Fruit fly (Drosophila melanogaster) whole organism, pupa: Measurements from ENCODE around the gene 14-3-3epsilon.

Source experiments
- CG10348 ChIP-seq: fragments of 200-800 bp; sonication (Bioruptor generic); IDR thresholded peaks from 2 replicates; pipeline ENCODE4 v1.3.6; 2022; ENCODE audit warnings: missing biosample characterization, missing genetic modification characterization
- CG12605 ChIP-seq: fragments of 200-800 bp; sonication (Bioruptor generic); IDR thresholded peaks from 2 replicates; pipeline ENCODE4 v1.3.6; 2022; ENCODE audit warnings: missing biosample characterization, missing genetic modification characterization
- CG13204 ChIP-seq: fragments of 200-800 bp; sonication (Bioruptor generic); optimal IDR thresholded peaks from 2 replicates; lab custom pipeline; 2018; ENCODE audit warnings: missing biosample characterization, mild to moderate bottlenecking, missing genetic modification characterization, moderate library complexity
- CG14655 ChIP-seq: fragments of 200-800 bp; sonication (Bioruptor generic); optimal IDR thresholded peaks from 3 replicates; lab custom pipeline; 2017; ENCODE audit warnings: mild to moderate bottlenecking, missing biosample characterization, missing genetic modification reagents, missing genetic modification characterization
- CG15710 ChIP-seq: fragments of 200-800 bp; sonication (Bioruptor generic); optimal IDR thresholded peaks from 2 replicates; lab custom pipeline; 2018; ENCODE audit warnings: missing biosample characterization, mild to moderate bottlenecking, missing genetic modification characterization, moderate library complexity
- CG17806 ChIP-seq: fragments of 200-800 bp; sonication (Bioruptor generic); optimal IDR thresholded peaks from 2 replicates; lab custom pipeline; 2018; ENCODE audit warnings: missing biosample characterization, mild to moderate bottlenecking, missing genetic modification characterization, moderate library complexity
- CG32121 ChIP-seq: fragments of 200-800 bp; sonication (Bioruptor generic); IDR thresholded peaks from 2 replicates; pipeline ENCODE4 v1.3.6; 2022; ENCODE audit warnings: missing biosample characterization, missing genetic modification characterization
- CG34367 ChIP-seq: fragments of 200-800 bp; sonication (Bioruptor generic); optimal IDR thresholded peaks from 2 replicates; lab custom pipeline; 2018; ENCODE audit warnings: missing biosample characterization, mild to moderate bottlenecking, missing genetic modification characterization
- CG4496 ChIP-seq: fragments of 200-800 bp; sonication (Bioruptor generic); IDR thresholded peaks from 3 replicates; pipeline ENCODE4 v1.3.6; 2022; ENCODE audit warnings: missing biosample characterization, missing genetic modification characterization
- CG8159 ChIP-seq: fragments of 200-800 bp; sonication (Bioruptor generic); optimal IDR thresholded peaks from 3 replicates; lab custom pipeline; 2018; ENCODE audit warnings: missing biosample characterization, mild to moderate bottlenecking, missing genetic modification characterization, moderate library complexity
- CG8301 ChIP-seq: fragments of 200-800 bp; sonication (Bioruptor generic); optimal IDR thresholded peaks from 2 replicates; lab custom pipeline; 2018; ENCODE audit warnings: missing biosample characterization, mild to moderate bottlenecking, missing genetic modification characterization
- CG9948 ChIP-seq: fragments of 200-800 bp; sonication (Bioruptor generic); optimal IDR thresholded peaks from 2 replicates; lab custom pipeline; 2018; ENCODE audit warnings: missing biosample characterization, mild to moderate bottlenecking, missing genetic modification characterization, moderate library complexity
- D1 ChIP-seq: fragments of 200-800 bp; sonication (Bioruptor generic); optimal IDR thresholded peaks from 2 replicates; lab custom pipeline; 2018; ENCODE audit warnings: missing biosample characterization, mild to moderate bottlenecking, missing genetic modification characterization, moderate library complexity
- EcR ChIP-seq: fragments of 200-800 bp; sonication (Bioruptor generic); optimal IDR thresholded peaks from 3 replicates; lab custom pipeline; 2019; ENCODE audit warnings: missing biosample characterization, missing genetic modification characterization, mild to moderate bottlenecking, moderate library complexity, missing genetic modification reagents
- Ets98B ChIP-seq: fragments of 200-800 bp; sonication (Bioruptor generic); IDR thresholded peaks from 2 replicates; pipeline ENCODE4 v1.3.6; 2022; ENCODE audit warnings: missing biosample characterization, missing genetic modification characterization
- Pif1A ChIP-seq: fragments of 200-800 bp; sonication (Bioruptor generic); optimal IDR thresholded peaks from 3 replicates; lab custom pipeline; 2016; ENCODE audit warnings: missing biosample characterization, missing genetic modification characterization
- Pif1B ChIP-seq: fragments of 200-800 bp; sonication (Bioruptor generic); optimal IDR thresholded peaks from 3 replicates; lab custom pipeline; 2016; ENCODE audit warnings: missing biosample characterization, missing genetic modification characterization
- Snoo ChIP-seq: fragments of 200-800 bp; sonication (Bioruptor generic); optimal IDR thresholded peaks from 3 replicates; lab custom pipeline; 2017; ENCODE audit warnings: missing biosample characterization, mild to moderate bottlenecking, missing genetic modification characterization, inconsistent platforms
- fd96Ca ChIP-seq: fragments of 200-800 bp; sonication (Bioruptor generic); IDR thresholded peaks from 3 replicates; pipeline ENCODE4 v1.3.6; 2022; ENCODE audit warnings: missing biosample characterization, missing genetic modification characterization
- gl ChIP-seq: fragments of 200-800 bp; sonication (Bioruptor generic); optimal IDR thresholded peaks from 2 replicates; lab custom pipeline; 2018; ENCODE audit warnings: missing biosample characterization, mild to moderate bottlenecking, missing genetic modification characterization
- rn ChIP-seq: fragments of 200-800 bp; sonication (Bioruptor generic); IDR thresholded peaks from 2 replicates; pipeline ENCODE4 v1.3.6; 2022; ENCODE audit warnings: missing biosample characterization, missing genetic modification characterization

14-3-3epsilon gene

DNA sequence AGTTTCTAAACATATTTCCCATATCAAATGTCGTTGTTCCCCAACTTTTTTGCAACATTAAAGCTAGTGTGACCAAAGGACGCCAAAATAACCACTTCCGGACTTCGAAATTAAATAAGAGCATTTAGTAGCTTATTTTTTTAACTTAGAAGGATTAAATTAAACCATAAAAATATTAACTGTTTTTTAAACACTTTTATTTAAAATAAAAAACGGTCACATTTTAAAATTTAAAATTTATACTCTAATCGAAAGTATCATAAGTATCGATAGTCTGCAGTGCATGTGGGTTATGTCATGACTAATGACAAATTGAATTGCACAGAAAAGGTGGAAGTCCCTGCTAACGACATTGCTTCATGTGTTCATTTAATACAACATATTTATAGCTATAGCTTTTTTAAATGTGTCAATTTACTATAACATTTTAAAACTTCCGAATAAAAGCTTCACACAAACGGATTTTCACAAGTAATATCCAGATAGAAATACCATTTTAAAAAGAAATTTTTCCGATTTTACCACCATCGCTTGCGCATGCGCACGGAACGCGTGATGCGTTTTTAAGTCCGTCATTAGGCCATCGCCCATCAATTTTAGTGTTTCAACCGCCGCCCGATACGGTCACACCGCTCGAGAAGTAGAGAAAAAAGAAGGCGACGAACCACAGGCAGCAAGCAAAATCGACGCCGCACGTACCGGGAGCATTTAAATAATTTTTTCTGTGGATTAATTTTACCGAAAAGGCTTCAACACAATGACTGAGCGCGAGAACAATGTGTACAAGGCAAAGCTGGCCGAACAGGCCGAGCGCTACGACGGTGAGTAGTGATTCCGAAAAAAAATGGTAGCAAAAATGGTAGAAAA, at the start of gene 14-3-3epsilon, which contains the start of gene CG7156:
14-3-3epsilon (plus strand) TSS at position 443 of the 867 bp plus-strand sequence.
CG7156 (minus strand) TSS at position 71 of the 867 bp plus-strand sequence.
- TF ChIP-seq Ets98B (GFP tag; lab: Robert Waterston, UW): peak; percentile 12; the same call in 1 of the 2 replicates
- peak; percentile 15 for TF ChIP-seq EcR (GFP tag; lab: Kevin White, UChicago)
- TF ChIP-seq Pif1A (GFP tag; lab: Kevin White, UChicago): peak; percentile 38
- peak; percentile 47; the same call in 1 of the 3 replicates for TF ChIP-seq CG4496
- peak; percentile 34 for TF ChIP-seq Snoo (tag; lab: Kevin White, UChicago)
- no peak for TF ChIP-seq CG8301 (tag; lab: Kevin White, UChicago)
- TF ChIP-seq Pif1B: no peak
- peak; percentile 9 for TF ChIP-seq CG34367 (tag; lab: Kevin White, UChicago)
- TF ChIP-seq CG17806 (tag; lab: Kevin White, UChicago): no peak

- TF ChIP-seq Ets98B (GFP tag; lab: Robert Waterston, UW): no peak
- TF ChIP-seq rn: no peak
- TF ChIP-seq gl (tag; lab: Kevin White, UChicago): no peak
- TF ChIP-seq fd96Ca (GFP tag; lab: Robert Waterston, UW): no peak
- TF ChIP-seq CG12605 (GFP tag; lab: Robert Waterston, UW): no peak
- no peak for TF ChIP-seq CG10348 (GFP tag; lab: Robert Waterston, UW)
- no peak for TF ChIP-seq CG8301 (tag; lab: Kevin White, UChicago)
- TF ChIP-seq Pif1A (GFP tag; lab: Kevin White, UChicago): no peak
- no peak for TF ChIP-seq CG34367 (tag; lab: Kevin White, UChicago)
- TF ChIP-seq CG14655 (GFP tag; lab: Kevin White, UChicago): no peak
- no peak for TF ChIP-seq CG15710 (tag; lab: Kevin White, UChicago)
- TF ChIP-seq CG32121: no peak
- no peak for TF ChIP-seq CG8159 (tag; lab: Kevin White, UChicago)
- TF ChIP-seq CG13204 (GFP tag; lab: Kevin White, UChicago): no peak
- no peak for TF ChIP-seq EcR (GFP tag; lab: Kevin White, UChicago)
These were observed 47.0 kb upstream of the 14-3-3epsilon start for dm6 chr3R:18195295-18195694.

DNA sequence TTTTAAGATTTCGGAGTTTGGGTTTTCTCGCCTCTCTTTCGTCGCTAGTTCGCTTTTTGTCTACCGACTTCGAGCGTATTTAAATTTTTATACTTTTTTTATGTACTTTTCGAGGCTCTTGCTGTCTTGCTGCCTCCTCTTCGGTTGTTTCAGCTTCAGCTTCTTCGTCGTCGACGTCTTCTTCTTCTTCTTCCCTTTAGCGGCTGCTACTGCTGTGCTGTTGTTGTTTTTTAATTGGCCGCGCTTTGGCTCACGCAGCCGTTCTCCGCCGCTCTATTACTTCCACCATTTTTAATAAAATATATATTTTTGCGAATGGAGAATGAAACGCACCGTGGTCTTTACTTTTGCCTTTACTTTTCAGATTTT, 45.7 kb upstream of the 14-3-3epsilon start:
- TF ChIP-seq CG4496 (no peak), D1 (tag; lab: Kevin White, UChicago) (no peak)
- TF ChIP-seq, all 21 proteins: peak for 0

dm6 chr3R:18196991-18197801, 45.1 kb upstream of the 14-3-3epsilon start:
- peak; percentile 41 for TF ChIP-seq Snoo (tag; lab: Kevin White, UChicago)
- TF ChIP-seq CG8159 (tag; lab: Kevin White, UChicago): peak; percentile 60
- peak; percentile 90 for TF ChIP-seq Pif1A (GFP tag; lab: Kevin White, UChicago)
- peak; percentile 71 for TF ChIP-seq CG8301 (tag; lab: Kevin White, UChicago)
- TF ChIP-seq CG13204 (GFP tag; lab: Kevin White, UChicago): peak; percentile 95
- peak; percentile 72 for TF ChIP-seq EcR (GFP tag; lab: Kevin White, UChicago)
- no peak for TF ChIP-seq rn
- TF ChIP-seq fd96Ca (GFP tag; lab: Robert Waterston, UW): no peak
- TF ChIP-seq CG15710 (tag; lab: Kevin White, UChicago): peak; percentile 72
- peak; percentile 97 for TF ChIP-seq gl (tag; lab: Kevin White, UChicago)
- peak; percentile 73 for TF ChIP-seq CG14655 (GFP tag; lab: Kevin White, UChicago)
- peak; percentile 86 for TF ChIP-seq Pif1B
- peak; percentile 42 for TF ChIP-seq CG9948 (tag; lab: Kevin White, UChicago)
- TF ChIP-seq CG17806 (tag; lab: Kevin White, UChicago): peak; percentile 70
- no peak for TF ChIP-seq CG32121
- no peak for TF ChIP-seq Ets98B (GFP tag; lab: Robert Waterston, UW)
- no peak for TF ChIP-seq CG12605 (GFP tag; lab: Robert Waterston, UW)
- TF ChIP-seq D1 (tag; lab: Kevin White, UChicago): peak; percentile 68
- TF ChIP-seq CG34367 (tag; lab: Kevin White, UChicago): peak; percentile 82
- no peak for TF ChIP-seq CG10348 (GFP tag; lab: Robert Waterston, UW)
- no peak for TF ChIP-seq CG4496

dm6 chr3R:18197802-18198148, 44.6 kb upstream of the 14-3-3epsilon start:
- no peak for TF ChIP-seq CG14655 (GFP tag; lab: Kevin White, UChicago)
- no peak for TF ChIP-seq CG32121
- TF ChIP-seq Snoo (tag; lab: Kevin White, UChicago): no peak
- no peak for TF ChIP-seq fd96Ca (GFP tag; lab: Robert Waterston, UW)
- TF ChIP-seq Pif1A (GFP tag; lab: Kevin White, UChicago): no peak
- TF ChIP-seq CG17806 (tag; lab: Kevin White, UChicago): no peak
- no peak for TF ChIP-seq EcR (GFP tag; lab: Kevin White, UChicago)
- no peak for TF ChIP-seq CG8159 (tag; lab: Kevin White, UChicago)
- TF ChIP-seq CG4496: no peak
- no peak for TF ChIP-seq gl (tag; lab: Kevin White, UChicago)
- TF ChIP-seq CG12605 (GFP tag; lab: Robert Waterston, UW): no peak
